Worm (Caenorhabditis elegans): ENCODE data around the gene clec-28.

DNA sequence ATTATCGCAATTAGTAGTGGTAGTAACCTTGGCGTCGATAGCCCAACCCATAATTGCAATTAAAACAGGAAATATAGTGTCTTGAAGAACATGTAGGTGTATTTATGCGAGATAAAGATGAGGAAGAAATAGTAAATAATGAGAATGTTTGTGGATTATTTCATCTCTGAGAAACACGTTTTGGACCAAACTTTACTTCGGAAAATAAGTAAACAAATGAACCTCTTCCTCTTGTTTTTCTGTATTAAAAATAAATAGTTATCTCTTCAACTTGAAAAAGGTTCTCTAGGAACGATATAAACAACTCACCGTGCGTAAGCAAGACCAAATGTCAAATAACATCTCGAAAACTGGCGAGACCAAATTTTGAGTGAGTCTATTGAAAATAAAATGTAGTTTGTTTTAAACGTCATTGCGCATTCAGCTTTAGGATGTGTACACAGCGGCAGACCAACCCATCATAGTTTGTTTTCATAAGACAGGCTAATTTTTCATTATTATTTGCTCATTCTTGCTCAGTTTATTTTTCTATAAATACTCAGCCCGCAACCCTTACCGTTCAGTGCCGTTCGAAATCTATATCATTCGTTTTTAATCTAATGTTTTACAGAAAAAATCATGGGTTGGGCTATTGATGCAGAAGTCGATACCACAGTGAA, 16.9 kb downstream of the clec-28 start, which contains the start of the genes F09C6.11 and F09C6.12:
- TF ChIP-seq him-1 (tag; optimal IDR thresholded peaks at IDR 0.05), result no peak
- TF ChIP-seq dao-5 (tag; optimal IDR thresholded peaks at IDR 0.05), result no peak
- TF ChIP-seq W03F9.2 (tag; optimal IDR thresholded peaks at IDR 0.05), result no peak

Measured in whole organism, L4/young adult.